Fruit fly (Drosophila melanogaster) whole organism, adult: ENCODE data around the gene CG7879.

ENCODE experiments used
- CG11617 ChIP-seq: fragments of 200-800 bp; sonication (Bioruptor generic); optimal IDR thresholded peaks from 2 replicates; lab custom pipeline; 2017; ENCODE audit warnings: mild to moderate bottlenecking, missing biosample characterization, missing genetic modification reagents, missing genetic modification characterization
- CG12768 ChIP-seq: fragments of 200-800 bp; sonication (Bioruptor generic); optimal IDR thresholded peaks from 2 replicates; lab custom pipeline; 2017; ENCODE audit warnings: missing biosample characterization, missing genetic modification characterization, mild to moderate bottlenecking, moderate library complexity, missing genetic modification reagents
- CG14711 ChIP-seq: fragments of 200-800 bp; sonication (Bioruptor generic); optimal IDR thresholded peaks from 2 replicates; lab custom pipeline; 2018; ENCODE audit warnings: missing biosample characterization, mild to moderate bottlenecking, missing genetic modification characterization, moderate library complexity
- CG1620 ChIP-seq: fragments of 200-800 bp; sonication (Bioruptor generic); optimal IDR thresholded peaks from 2 replicates; lab custom pipeline; 2016; ENCODE audit warnings: missing biosample characterization, missing genetic modification characterization
- CG33017 ChIP-seq: fragments of 200-800 bp; sonication (Bioruptor generic); optimal IDR thresholded peaks from 2 replicates; lab custom pipeline; 2018; ENCODE audit warnings: missing biosample characterization, mild to moderate bottlenecking, missing genetic modification characterization, moderate library complexity
- CG5204 ChIP-seq: fragments of 200-800 bp; sonication (Bioruptor generic); optimal IDR thresholded peaks from 2 replicates; lab custom pipeline; 2016; ENCODE audit warnings: missing biosample characterization, missing genetic modification characterization
- CG7045 ChIP-seq: fragments of 200-800 bp; sonication (Bioruptor generic); optimal IDR thresholded peaks from 2 replicates; lab custom pipeline; 2017; ENCODE audit warnings: missing biosample characterization, mild to moderate bottlenecking, missing genetic modification characterization
- CG7101 ChIP-seq: fragments of 200-800 bp; sonication (Bioruptor generic); optimal IDR thresholded peaks from 2 replicates; lab custom pipeline; 2018; ENCODE audit warnings: missing biosample characterization, mild to moderate bottlenecking, missing genetic modification characterization, moderate library complexity
- Clk ChIP-seq: fragments of 200-800 bp; sonication (Bioruptor generic); optimal IDR thresholded peaks from 2 replicates; lab custom pipeline; 2017; ENCODE audit warnings: missing biosample characterization, missing genetic modification characterization
- Crg-1 ChIP-seq: fragments of 200-800 bp; sonication (Bioruptor generic); optimal IDR thresholded peaks from 2 replicates; lab custom pipeline; 2016; ENCODE audit warnings: missing biosample characterization, missing genetic modification characterization
- Hr96 ChIP-seq: fragments of 200-800 bp; sonication (Bioruptor generic); optimal IDR thresholded peaks from 2 replicates; lab custom pipeline; 2016; ENCODE audit warnings: missing biosample characterization, missing genetic modification characterization
- Mnt ChIP-seq: fragments of 200-800 bp; sonication (Bioruptor generic); optimal IDR thresholded peaks from 2 replicates; lab custom pipeline; 2016; ENCODE audit warnings: missing biosample characterization, mild to moderate bottlenecking, missing genetic modification characterization
- bab1 ChIP-seq: fragments of 200-800 bp; sonication (Bioruptor generic); optimal IDR thresholded peaks from 3 replicates; lab custom pipeline; 2019; ENCODE audit warnings: missing biosample characterization, mild to moderate bottlenecking, missing genetic modification characterization, moderate library complexity
- cic ChIP-seq: fragments of 200-800 bp; sonication (Bioruptor generic); optimal IDR thresholded peaks from 2 replicates; lab custom pipeline; 2017; ENCODE audit warnings: missing biosample characterization, mild to moderate bottlenecking, missing genetic modification characterization, moderate library complexity
- cnc ChIP-seq, 2 experiments: fragments of >200 bp; optimal IDR thresholded peaks; 2 replicates each; lab custom pipeline; 2017
- kay ChIP-seq: fragments of 200-800 bp; sonication (Bioruptor generic); peaks from one replicate; lab custom pipeline; 2016; ENCODE audit warnings: missing biosample characterization, missing genetic modification characterization, borderline replicate concordance
- ovo ChIP-seq: fragments of 200-800 bp; sonication (Bioruptor generic); optimal IDR thresholded peaks from 2 replicates; lab custom pipeline; 2016; ENCODE audit warnings: missing biosample characterization, missing genetic modification characterization
- pad ChIP-seq: fragments of 200-800 bp; sonication (Bioruptor generic); optimal IDR thresholded peaks from 3 replicates; lab custom pipeline; 2017; ENCODE audit warnings: missing biosample characterization, missing genetic modification characterization, mild to moderate bottlenecking, moderate library complexity, missing genetic modification reagents
- tj ChIP-seq: fragments of 200-800 bp; sonication (Bioruptor generic); optimal IDR thresholded peaks from 3 replicates; lab custom pipeline; 2017; ENCODE audit warnings: missing biosample characterization, mild to moderate bottlenecking, missing genetic modification characterization, moderate library complexity
- toe ChIP-seq: fragments of 200-800 bp; sonication (Bioruptor generic); optimal IDR thresholded peaks from 2 replicates; lab custom pipeline; 2016; ENCODE audit warnings: missing biosample characterization, missing genetic modification characterization

CG7879 gene

DNA sequence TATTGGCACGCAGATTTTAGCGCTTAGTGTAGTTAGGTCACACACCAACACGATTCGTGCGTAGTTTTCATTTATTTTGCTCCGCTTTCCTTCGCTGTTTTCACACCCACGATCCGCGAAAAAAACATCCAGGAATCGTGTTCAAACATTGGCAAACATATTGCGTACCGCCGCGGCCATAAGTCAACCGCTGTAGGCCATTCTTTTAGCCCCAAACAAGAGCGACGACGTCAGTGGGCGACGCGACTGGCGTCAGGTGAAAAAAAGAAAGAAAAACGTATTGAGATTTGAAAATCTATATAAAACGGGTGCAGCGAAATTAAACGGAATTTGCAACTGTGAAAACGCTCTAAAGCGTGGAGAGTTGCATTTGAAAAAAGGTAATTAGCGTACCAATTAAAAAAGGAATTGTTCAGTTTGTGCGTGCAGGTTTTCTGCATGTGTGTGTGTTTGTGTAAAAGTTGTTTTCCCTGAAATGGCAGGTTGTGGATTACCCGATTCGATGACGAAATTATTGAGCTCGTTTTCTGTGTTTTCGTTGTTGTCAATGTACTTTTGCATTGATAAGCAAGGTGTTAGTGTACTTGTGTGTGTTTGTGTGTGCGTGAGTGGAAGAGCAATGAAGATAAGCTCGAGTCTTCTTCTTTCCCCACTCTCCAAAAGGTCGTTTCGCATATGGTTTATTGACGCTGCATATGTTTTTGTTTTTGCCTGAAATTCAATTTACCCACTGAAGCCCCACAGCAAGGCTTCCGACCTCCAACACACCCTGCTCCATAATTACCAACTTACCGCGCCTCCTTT is 956 bp upstream of the CG7879 start, which contains the start of gene Tmep:
Tmep (plus strand) TSS at position 20 of the 804 bp plus-strand sequence.
- TF ChIP-seq tj (GFP tag; lab: Kevin White, UChicago) = peak; percentile 61
- peak; percentile 63 for TF ChIP-seq cic (GFP tag; lab: Kevin White, UChicago)
- TF ChIP-seq Mnt = peak; percentile 5
- TF ChIP-seq Clk (GFP tag; lab: Kevin White, UChicago) = no peak

DNA sequence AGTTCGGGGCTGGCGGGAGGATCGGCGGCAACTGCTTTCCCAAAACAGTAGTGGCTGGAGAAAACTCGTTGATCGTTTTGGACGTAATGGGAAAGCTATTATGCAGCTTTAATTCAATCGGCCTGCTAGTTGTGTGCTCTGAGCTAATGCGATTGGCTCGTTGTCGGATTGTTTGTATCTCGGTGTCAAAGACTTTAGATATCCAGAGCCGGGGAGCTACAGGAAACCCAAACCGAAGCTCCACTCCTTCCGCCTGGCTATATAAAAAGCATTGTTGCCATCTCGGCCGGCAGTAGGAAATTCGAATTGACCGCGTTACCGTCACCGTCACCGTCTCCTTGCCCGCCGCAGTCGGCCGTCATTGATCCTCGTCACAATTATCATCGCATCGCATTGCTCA is 3.3 kb downstream of the CG7879 start, which contains the start of gene CG12003:
CG12003 (plus strand) TSS at position 301 of the 400 bp plus-strand sequence.
- TF ChIP-seq CG1620 (GFP tag; lab: Kevin White, UChicago) (no peak), CG33017 (tag; lab: Kevin White, UChicago) (no peak), cic (GFP tag; lab: Kevin White, UChicago) (no peak)

DNA sequence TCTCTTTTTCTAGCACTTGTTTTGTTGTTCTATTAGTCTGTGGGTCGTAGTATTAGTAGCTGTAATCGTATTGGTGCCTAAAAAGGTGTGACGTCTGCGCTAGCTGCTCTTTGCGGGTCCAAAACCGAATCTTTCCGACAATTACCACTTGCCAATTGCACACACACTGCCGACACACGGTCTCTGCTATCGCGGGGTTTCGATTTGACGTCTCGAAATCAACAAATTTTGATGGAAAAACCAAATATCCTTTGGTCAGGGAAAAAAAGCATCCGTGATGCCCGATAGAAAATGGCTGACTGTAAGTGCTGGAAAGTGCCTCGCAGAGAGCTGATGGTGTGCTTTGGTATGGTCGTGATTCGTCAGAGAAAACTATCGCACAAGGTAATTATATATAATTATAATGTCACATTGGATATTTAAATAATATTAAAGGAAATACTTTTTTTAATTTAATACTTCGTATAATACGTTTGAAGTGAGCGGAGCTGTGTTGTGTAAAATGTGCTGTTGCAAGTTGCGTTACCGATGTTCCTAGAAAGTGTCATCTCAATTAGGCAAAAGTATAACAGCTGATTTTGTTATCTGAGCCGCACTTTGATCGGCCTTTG is 10.1 kb downstream of the CG7879 start, which contains the start of the genes Pex10 and CG12099:
Pex10 (plus strand) TSS at position 51 of the 611 bp plus-strand sequence.
CG12099 (minus strand) TSS at position 307 of the 611 bp plus-strand sequence.
- TF ChIP-seq CG1620 (GFP tag; lab: Kevin White, UChicago) = peak; percentile 90
- TF ChIP-seq Clk (GFP tag; lab: Kevin White, UChicago) = peak; percentile 93
- peak; percentile 93 for TF ChIP-seq CG7101
- peak; percentile 89 for TF ChIP-seq CG7045 (GFP tag; lab: Kevin White, UChicago)
- peak; percentile 66 for TF ChIP-seq cic (GFP tag; lab: Kevin White, UChicago)
- peak; percentile 83 for TF ChIP-seq pad (GFP tag; lab: Kevin White, UChicago)
- peak; percentile 83 for TF ChIP-seq Hr96 (GFP tag; lab: Kevin White, UChicago)
- peak; percentile 86 for TF ChIP-seq CG33017 (tag; lab: Kevin White, UChicago)
- peak; percentile 83 for TF ChIP-seq CG14711
- TF ChIP-seq kay = no peak
- peak; percentile 95 for TF ChIP-seq CG12768 (GFP tag; lab: Kevin White, UChicago)
- peak; percentile 92 for TF ChIP-seq Mnt
- peak; percentile 94 for TF ChIP-seq toe (GFP tag; lab: Kevin White, UChicago)
- TF ChIP-seq tj (GFP tag; lab: Kevin White, UChicago) = peak; percentile 84
- peak; percentile 95 for TF ChIP-seq CG11617
- TF ChIP-seq cnc (optimal IDR thresholded peaks at IDR 0.05; lab: Kevin White, UChicago) = no peak
- TF ChIP-seq ovo (GFP tag; lab: Kevin White, UChicago) = peak; percentile 86
- peak; percentile 91 for TF ChIP-seq bab1
- TF ChIP-seq Crg-1 (GFP tag; lab: Kevin White, UChicago) = peak; percentile 93
- no peak for TF ChIP-seq CG5204

DNA sequence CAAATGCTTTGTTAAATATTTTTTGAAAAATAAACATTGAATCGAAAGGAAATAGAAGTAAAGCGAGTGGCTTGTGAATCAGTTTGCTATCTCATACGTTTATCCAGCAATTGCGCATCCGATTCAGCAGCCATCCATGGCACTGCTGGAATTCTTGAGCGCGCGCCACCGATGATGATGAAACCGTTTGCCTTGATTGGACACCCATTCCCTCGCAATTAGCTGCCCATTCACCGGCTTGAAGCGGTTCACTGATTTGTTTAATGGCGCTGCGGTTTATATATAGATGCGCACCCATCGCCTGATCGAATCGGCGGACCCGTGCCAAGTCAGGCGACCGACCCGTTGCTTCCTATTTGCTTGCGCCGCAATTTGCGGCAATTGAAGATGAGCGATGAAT is 15.2 kb downstream of the CG7879 start, which contains the start of gene Pcyt2:
Pcyt2 (plus strand) TSS at position 301 of the 400 bp plus-strand sequence.
- TF ChIP-seq bab1 (no peak), cnc (optimal IDR thresholded peaks at IDR 0.05; lab: Kevin White, UChicago) (no peak), CG7101 (no peak)

DNA sequence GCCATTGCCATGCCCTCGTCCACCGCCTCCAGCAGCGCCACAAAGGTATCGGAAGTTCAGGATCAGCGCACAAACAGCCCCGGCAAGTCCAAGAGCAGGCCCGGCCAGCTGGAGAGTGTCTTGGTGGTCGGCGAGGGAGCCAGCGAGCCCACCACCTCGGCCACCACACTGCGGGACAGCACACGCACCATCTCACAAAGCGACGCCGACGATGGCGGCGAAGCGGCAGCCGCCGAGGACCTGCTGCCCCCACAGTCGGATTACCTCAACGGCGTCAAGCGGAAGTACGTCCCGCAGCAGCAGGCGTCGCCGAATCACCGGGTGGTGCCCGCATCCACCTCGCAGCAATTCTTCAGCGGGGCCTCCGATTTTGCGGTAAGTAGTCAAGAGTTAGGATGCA is 17.5 kb downstream of the CG7879 start:
- TF ChIP-seq CG11617 = no peak
- TF ChIP-seq CG5204 = no peak
- no peak for TF ChIP-seq kay
- TF ChIP-seq CG33017 (tag; lab: Kevin White, UChicago) = no peak
- TF ChIP-seq CG7101 = no peak
- no peak for TF ChIP-seq tj (GFP tag; lab: Kevin White, UChicago)
- TF ChIP-seq CG1620 (GFP tag; lab: Kevin White, UChicago) = no peak
- TF ChIP-seq Crg-1 (GFP tag; lab: Kevin White, UChicago) = no peak
- TF ChIP-seq toe (GFP tag; lab: Kevin White, UChicago) = no peak
- no peak for TF ChIP-seq CG14711
- no peak for TF ChIP-seq Hr96 (GFP tag; lab: Kevin White, UChicago)
- TF ChIP-seq CG7045 (GFP tag; lab: Kevin White, UChicago) = no peak

DNA sequence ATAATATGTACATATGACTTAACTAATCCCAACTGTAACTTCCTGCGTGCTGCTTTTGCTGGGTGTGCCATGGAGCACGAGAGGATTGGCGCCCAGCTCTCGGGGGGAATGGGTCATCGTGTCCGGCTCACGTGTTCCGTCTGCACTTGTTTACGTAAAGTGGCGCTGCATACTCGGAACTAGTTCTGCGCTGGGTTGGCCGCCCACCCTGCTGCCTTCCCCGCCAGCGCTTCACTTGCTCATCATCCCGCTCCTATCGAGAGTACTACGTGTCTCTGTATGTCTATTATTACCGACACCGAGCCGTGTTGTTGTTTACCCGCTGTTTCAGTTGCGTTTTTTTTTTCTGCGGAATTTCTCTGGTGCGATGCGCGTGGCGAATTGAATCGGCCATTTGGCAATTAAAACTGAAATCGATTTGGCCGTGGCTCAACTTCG is 18.8 kb downstream of the CG7879 start:
- no peak for TF ChIP-seq cnc (optimal IDR thresholded peaks at IDR 0.05; lab: Kevin White, UChicago)
- no peak for TF ChIP-seq bab1
- no peak for TF ChIP-seq toe (GFP tag; lab: Kevin White, UChicago)
- no peak for TF ChIP-seq Hr96 (GFP tag; lab: Kevin White, UChicago)
- no peak for TF ChIP-seq CG7101
- TF ChIP-seq pad (GFP tag; lab: Kevin White, UChicago) = no peak
- TF ChIP-seq CG11617 = peak; percentile 28
- TF ChIP-seq CG12768 (GFP tag; lab: Kevin White, UChicago) = peak; percentile 19
- TF ChIP-seq CG7045 (GFP tag; lab: Kevin White, UChicago) = no peak
- peak; percentile 61 for TF ChIP-seq cic (GFP tag; lab: Kevin White, UChicago)
- no peak for TF ChIP-seq kay
- TF ChIP-seq Mnt = peak; percentile 91
- no peak for TF ChIP-seq CG1620 (GFP tag; lab: Kevin White, UChicago)
